Worm (Caenorhabditis elegans) whole organism, L2 larva: ENCODE measurements around the gene nspb-10.

Experiments used
- F13H6.1 ChIP-seq: sonication (generic microtip); optimal IDR thresholded peaks from 2 replicates; lab custom pipeline; 2016; ENCODE audit warnings: missing genetic modification characterization, missing compliant biosample characterization
- alr-1 ChIP-seq: fragments of 150-350 bp; optimal IDR thresholded peaks from 2 replicates; lab custom pipeline; 2014; ENCODE audit warnings: missing biosample characterization, missing genetic modification characterization
- blmp-1 ChIP-seq: sonication (generic microtip); optimal IDR thresholded peaks from 2 replicates; lab custom pipeline; 2017; ENCODE audit warnings: missing genetic modification characterization, mild to moderate bottlenecking, missing compliant biosample characterization, antibody characterized with exemption, moderate library complexity; ENCODE audit not compliant: insufficient read depth
- elt-3 ChIP-seq: sonication (generic microtip); optimal IDR thresholded peaks from 2 replicates; lab custom pipeline; 2017; ENCODE audit warnings: missing biosample characterization, missing genetic modification characterization
- fos-1 ChIP-seq: fragments of 150-350 bp; optimal IDR thresholded peaks from 2 replicates; lab custom pipeline; 2014; ENCODE audit warnings: missing biosample characterization, missing genetic modification characterization
- mdl-1 ChIP-seq, 2 experiments: fragments of 150-350 bp in 1 of 2; sonication (generic microtip) in 1 of 2; optimal IDR thresholded peaks; 2 replicates each; lab custom pipeline; 2017; ENCODE audit warnings: missing biosample characterization in 2 of 2, missing genetic modification characterization in 2 of 2
- nhr-11 ChIP-seq: fragments of 150-350 bp; optimal IDR thresholded peaks from 2 replicates; lab custom pipeline; 2014; ENCODE audit warnings: missing biosample characterization, missing genetic modification characterization
- nhr-12 ChIP-seq: fragments of 150-350 bp; optimal IDR thresholded peaks from 2 replicates; lab custom pipeline; 2014; ENCODE audit warnings: missing biosample characterization, missing genetic modification characterization
- nhr-237 ChIP-seq: fragments of 150-350 bp; optimal IDR thresholded peaks from 2 replicates; lab custom pipeline; 2014; ENCODE audit warnings: missing biosample characterization, missing genetic modification characterization
- snpc-4 ChIP-seq: fragments of 150-350 bp; optimal IDR thresholded peaks from 2 replicates; lab custom pipeline; 2014; ENCODE audit warnings: missing biosample characterization, missing genetic modification characterization
- unc-39 ChIP-seq: fragments of 150-350 bp; optimal IDR thresholded peaks from 2 replicates; lab custom pipeline; 2014; ENCODE audit warnings: missing biosample characterization, missing genetic modification characterization
- unc-55 ChIP-seq: fragments of 150-350 bp; sonication (generic microtip); optimal IDR thresholded peaks from 3 replicates; lab custom pipeline; 2014; ENCODE audit warnings: missing biosample characterization, missing genetic modification reagents, missing genetic modification characterization
- unc-62 ChIP-seq: fragments of 150-350 bp; optimal IDR thresholded peaks from 2 replicates; lab custom pipeline; 2014; ENCODE audit warnings: missing biosample characterization, missing genetic modification reagents, missing genetic modification characterization

DNA sequence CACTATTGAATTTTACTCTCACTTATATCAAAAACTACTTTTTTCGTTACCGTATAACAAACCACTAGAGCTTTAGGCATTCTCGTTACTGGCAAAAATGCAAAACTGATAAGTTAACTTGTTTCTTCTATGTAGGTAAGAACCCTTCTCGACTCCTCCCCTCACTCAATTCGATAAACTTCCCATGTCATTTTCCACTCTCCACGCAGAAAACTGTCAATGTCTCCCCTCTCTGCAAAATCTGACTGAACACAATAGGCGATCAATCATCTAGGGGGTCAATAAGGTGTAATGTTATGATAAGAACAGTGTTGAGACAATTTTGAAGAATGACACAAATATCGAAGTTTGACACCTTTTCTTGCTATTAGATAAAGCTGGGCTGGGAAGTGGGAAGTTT, 30.7 kb upstream of the nspb-10 start:
- no peak for TF ChIP-seq alr-1 (tag; lab: Kevin White, UChicago)
- TF ChIP-seq nhr-12 = no peak
- TF ChIP-seq nhr-11 = no peak
- no peak for TF ChIP-seq snpc-4 (tag; lab: Kevin White, UChicago)
- TF ChIP-seq elt-3 (tag; lab: Kevin White, UChicago) = no peak
- TF ChIP-seq nhr-237 (tag; lab: Kevin White, UChicago) = no peak
- no peak for TF ChIP-seq F13H6.1 (tag; lab: Kevin White, UChicago)
- no peak for TF ChIP-seq fos-1 (tag; lab: Kevin White, UChicago)
- TF ChIP-seq mdl-1 (tag; optimal IDR thresholded peaks at IDR 0.05; lab: Kevin White, UChicago) = no peak
- TF ChIP-seq unc-39 (tag; lab: Kevin White, UChicago) = no peak
- TF ChIP-seq blmp-1 (tag; lab: Kevin White, UChicago) = no peak
- TF ChIP-seq unc-55 (GFP tag; lab: Kevin White, UChicago) = no peak
- no peak for TF ChIP-seq unc-62 (GFP tag; lab: Kevin White, UChicago)
